Worm (Caenorhabditis elegans): ENCODE data around the gene M04C3.5.

Gene M04C3.5

DNA sequence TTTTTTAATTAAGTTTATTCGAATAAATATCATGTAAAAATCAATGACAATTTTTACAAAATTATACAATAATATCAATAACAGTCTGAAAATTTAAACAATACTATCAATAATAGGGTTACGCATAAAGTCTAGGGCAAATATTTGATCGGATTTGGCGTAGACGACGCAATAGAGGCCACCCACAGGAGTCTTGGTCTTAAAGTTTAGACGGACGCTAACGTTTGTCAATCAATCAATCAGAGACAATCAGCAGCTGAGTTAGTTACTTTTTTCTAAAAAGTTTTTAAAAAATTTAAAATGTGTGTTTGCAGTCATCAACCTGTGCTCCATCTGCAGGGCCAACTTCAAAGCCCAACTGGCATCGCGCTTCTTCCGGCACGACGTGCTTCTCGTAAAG is 41.8 kb downstream of the M04C3.5 start, which contains the start of gene Y43F8B.29:
Gene Y43F8B.29 (plus strand): TSS at position 301 of the 400 bp plus-strand sequence.
- no peak for TF ChIP-seq ceh-43 (GFP tag; optimal IDR thresholded peaks at IDR 0.05)
- TF ChIP-seq flh-1 (GFP tag; optimal IDR thresholded peaks at IDR 0.05): no peak
- TF ChIP-seq blmp-1 (tag; optimal IDR thresholded peaks at IDR 0.05): no peak
- TF ChIP-seq drap-1 (GFP tag; optimal IDR thresholded peaks at IDR 0.05): no peak
- TF ChIP-seq ces-1 (GFP tag; optimal IDR thresholded peaks at IDR 0.05): no peak
- no peak for TF ChIP-seq nhr-12 (tag; optimal IDR thresholded peaks at IDR 0.05)
- TF ChIP-seq ceh-39 (tag; optimal IDR thresholded peaks at IDR 0.05): no peak
- TF ChIP-seq cnd-1 (tag; optimal IDR thresholded peaks at IDR 0.05): no peak
- TF ChIP-seq bed-3 (GFP tag; optimal IDR thresholded peaks at IDR 0.05): no peak
- TF ChIP-seq mab-5 (tag; optimal IDR thresholded peaks at IDR 0.05): no peak

DNA sequence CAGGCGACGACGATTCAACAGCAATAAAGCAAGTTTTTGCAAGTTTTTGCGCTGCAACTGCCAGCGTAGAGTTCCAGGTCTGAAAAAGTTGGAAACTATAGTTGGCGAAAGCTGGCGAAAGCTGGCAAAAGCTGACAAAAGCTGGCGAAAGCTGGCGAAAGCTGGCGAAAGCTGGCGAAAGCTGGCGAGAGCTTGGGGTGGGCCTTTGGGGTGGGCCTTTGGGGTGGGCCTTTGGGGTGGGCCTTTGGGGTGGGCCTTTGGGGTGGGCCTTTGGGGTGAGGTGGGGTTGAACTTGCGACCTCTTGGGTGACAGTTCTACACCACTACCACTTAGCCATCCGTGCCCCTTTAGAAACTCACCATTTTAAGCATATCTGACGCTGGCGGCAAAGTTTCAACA is 45.6 kb downstream of the M04C3.5 start:
- no peak for TF ChIP-seq lin-13 (tag; optimal IDR thresholded peaks at IDR 0.05)
- TF ChIP-seq drap-1 (GFP tag; optimal IDR thresholded peaks at IDR 0.05): peak; percentile 8
- no peak for TF ChIP-seq unc-62 (GFP tag; optimal IDR thresholded peaks at IDR 0.05)
- no peak for TF ChIP-seq lsy-2 (tag; optimal IDR thresholded peaks at IDR 0.05)
- no peak for TF ChIP-seq pha-4 (tag; optimal IDR thresholded peaks at IDR 0.05)
- no peak for TF ChIP-seq ces-1 (GFP tag; optimal IDR thresholded peaks at IDR 0.05)

DNA sequence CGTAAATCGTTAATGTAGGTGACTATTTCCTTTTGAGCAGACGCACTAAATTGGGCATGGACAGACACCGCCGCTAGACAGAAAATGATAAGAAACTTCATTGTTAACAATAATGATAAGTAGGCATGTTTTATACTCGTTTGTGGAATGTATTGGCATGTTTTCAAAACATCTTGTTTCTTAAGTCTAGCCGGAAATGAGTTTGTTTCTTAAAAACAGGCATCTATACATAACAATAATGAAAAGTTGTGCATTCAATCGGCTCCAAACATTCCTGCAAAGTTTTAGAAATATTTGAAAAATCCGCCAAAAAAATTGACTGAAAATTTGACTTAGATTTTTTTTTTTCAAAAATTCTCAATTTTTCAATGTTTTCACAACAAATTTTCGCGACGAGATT is 46.1 kb downstream of the M04C3.5 start, which contains the start of gene scl-21:
Gene scl-21 (minus strand): TSS at position 101 of the 400 bp plus-strand sequence.
- TF ChIP-seq ceh-43 (GFP tag; optimal IDR thresholded peaks at IDR 0.05): no peak
- TF ChIP-seq nhr-237 (tag; optimal IDR thresholded peaks at IDR 0.05): no peak
- TF ChIP-seq lin-32 (GFP tag; optimal IDR thresholded peaks at IDR 0.05): no peak
- TF ChIP-seq zip-8 (tag; optimal IDR thresholded peaks at IDR 0.05): no peak
- TF ChIP-seq snpc-4 (tag; optimal IDR thresholded peaks at IDR 0.05): no peak
- TF ChIP-seq elt-3 (tag; optimal IDR thresholded peaks at IDR 0.05): no peak
- no peak for TF ChIP-seq ham-2 (GFP tag; optimal IDR thresholded peaks at IDR 0.05)
- no peak for TF ChIP-seq pha-4 (tag; optimal IDR thresholded peaks at IDR 0.05)
- TF ChIP-seq unc-39 (tag; optimal IDR thresholded peaks at IDR 0.05): no peak
- no peak for TF ChIP-seq hlh-1 (tag; optimal IDR thresholded peaks at IDR 0.05)
- no peak for TF ChIP-seq ztf-11 (tag; optimal IDR thresholded peaks at IDR 0.05)
- TF ChIP-seq elt-1 (tag; optimal IDR thresholded peaks at IDR 0.05; ENCODE audit: borderline replicate concordance, insufficient read depth): no peak
- no peak for TF ChIP-seq drap-1 (GFP tag; optimal IDR thresholded peaks at IDR 0.05)

DNA sequence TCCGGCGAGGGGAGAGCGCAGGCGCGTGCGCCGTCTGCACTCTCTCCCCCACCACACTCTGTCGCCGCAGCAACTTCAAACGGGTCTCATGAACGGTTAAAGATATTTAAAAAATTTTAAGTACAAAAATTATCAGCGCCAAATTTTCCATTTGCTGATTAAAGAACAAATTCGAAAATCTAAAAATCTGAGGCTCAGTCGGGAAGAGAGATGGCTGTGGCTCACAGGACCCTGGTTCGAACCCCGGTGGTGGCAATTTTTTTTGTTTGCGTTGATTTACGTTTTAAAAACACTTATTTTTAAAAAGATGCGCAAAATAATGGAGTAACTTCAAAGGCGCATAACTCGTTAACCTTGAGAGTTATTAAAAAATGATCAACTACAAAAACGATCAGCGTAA is 47.6 kb downstream of the M04C3.5 start:
- TF ChIP-seq mls-2 (tag; optimal IDR thresholded peaks at IDR 0.05) (no peak), lin-32 (GFP tag; optimal IDR thresholded peaks at IDR 0.05) (no peak), bed-3 (GFP tag; optimal IDR thresholded peaks at IDR 0.05) (no peak), M03D4.4 (tag; optimal IDR thresholded peaks at IDR 0.05) (no peak), unc-62 (GFP tag; optimal IDR thresholded peaks at IDR 0.05) (no peak)
